Worm (Caenorhabditis elegans) whole organism, L2 larva: ENCODE data around the gene M05D6.3.
A peak's percentile ranks its signal among the peaks of the same experiment; 100 is the strongest.

Source experiments
- C34F6.9 ChIP-seq: fragments of 150-350 bp; optimal IDR thresholded peaks from 2 replicates; lab custom pipeline; 2014; ENCODE audit warnings: missing biosample characterization, missing genetic modification characterization
- F13H6.1 ChIP-seq: sonication (generic microtip); optimal IDR thresholded peaks from 2 replicates; lab custom pipeline; 2016; ENCODE audit warnings: missing genetic modification characterization, missing compliant biosample characterization
- R02D3.7 ChIP-seq: fragments of 150-350 bp; optimal IDR thresholded peaks from 2 replicates; lab custom pipeline; 2014; ENCODE audit warnings: missing biosample characterization, missing genetic modification characterization
- ZK546.5 ChIP-seq: sonication (generic microtip); optimal IDR thresholded peaks from 2 replicates; lab custom pipeline; 2017; ENCODE audit warnings: missing biosample characterization, missing genetic modification characterization
- alr-1 ChIP-seq: fragments of 150-350 bp; optimal IDR thresholded peaks from 2 replicates; lab custom pipeline; 2014; ENCODE audit warnings: missing biosample characterization, missing genetic modification characterization
- aly-2 ChIP-seq: fragments of 150-350 bp; optimal IDR thresholded peaks from 2 replicates; lab custom pipeline; 2014; ENCODE audit warnings: missing biosample characterization, missing genetic modification characterization
- ama-1 ChIP-seq: fragments of 150-350 bp; optimal IDR thresholded peaks from 2 replicates; lab custom pipeline; 2018; ENCODE audit warnings: inconsistent platforms
- blmp-1 ChIP-seq: sonication (generic microtip); optimal IDR thresholded peaks from 2 replicates; lab custom pipeline; 2017; ENCODE audit warnings: missing genetic modification characterization, mild to moderate bottlenecking, missing compliant biosample characterization, antibody characterized with exemption, moderate library complexity; ENCODE audit not compliant: insufficient read depth
- ceh-82 ChIP-seq: fragments of 150-350 bp; optimal IDR thresholded peaks from 2 replicates; lab custom pipeline; 2014; ENCODE audit warnings: missing biosample characterization, missing genetic modification characterization
- crh-2 ChIP-seq: sonication (generic microtip); optimal IDR thresholded peaks from 2 replicates; lab custom pipeline; 2017; ENCODE audit warnings: missing biosample characterization, missing genetic modification characterization
- dmd-4 ChIP-seq: sonication (generic microtip); optimal IDR thresholded peaks from 2 replicates; lab custom pipeline; 2017; ENCODE audit warnings: missing biosample characterization, missing genetic modification characterization
- egl-27 ChIP-seq: sonication (generic microtip); optimal IDR thresholded peaks from 3 replicates; lab custom pipeline; 2017; ENCODE audit warnings: missing biosample characterization, missing genetic modification reagents, missing genetic modification characterization
- elt-1 ChIP-seq: fragments of 150-350 bp; optimal IDR thresholded peaks from 2 replicates; lab custom pipeline; 2014; ENCODE audit warnings: missing biosample characterization, missing genetic modification characterization
- elt-3 ChIP-seq: sonication (generic microtip); optimal IDR thresholded peaks from 2 replicates; lab custom pipeline; 2017; ENCODE audit warnings: missing biosample characterization, missing genetic modification characterization
- fos-1 ChIP-seq: fragments of 150-350 bp; optimal IDR thresholded peaks from 2 replicates; lab custom pipeline; 2014; ENCODE audit warnings: missing biosample characterization, missing genetic modification characterization
- lin-11 ChIP-seq: fragments of 150-350 bp; sonication (generic microtip); optimal IDR thresholded peaks from 2 replicates; lab custom pipeline; 2014; ENCODE audit warnings: missing biosample characterization, missing genetic modification characterization, inconsistent platforms, mixed read lengths
- lin-13 ChIP-seq: fragments of 150-350 bp; optimal IDR thresholded peaks from 2 replicates; lab custom pipeline; 2014; ENCODE audit warnings: missing biosample characterization, missing genetic modification reagents, missing genetic modification characterization
- lin-39 ChIP-seq: fragments of 150-350 bp; optimal IDR thresholded peaks from 2 replicates; lab custom pipeline; 2014; ENCODE audit warnings: missing biosample characterization, missing genetic modification reagents, missing genetic modification characterization
- lsy-2 ChIP-seq, 2 experiments: fragments of 150-350 bp in 1 of 2; sonication (generic microtip) in 1 of 2; optimal IDR thresholded peaks; 2 replicates each; lab custom pipeline; 2014 to 2017; ENCODE audit warnings: missing biosample characterization in 2 of 2, missing genetic modification characterization in 2 of 2
- mab-5 ChIP-seq: fragments of 150-350 bp; optimal IDR thresholded peaks from 2 replicates; lab custom pipeline; 2014; ENCODE audit warnings: missing biosample characterization, missing genetic modification characterization
- mbf-1 ChIP-seq: sonication (generic microtip); optimal IDR thresholded peaks from 2 replicates; lab custom pipeline; 2017; ENCODE audit warnings: missing biosample characterization, missing genetic modification characterization
- nhr-10 ChIP-seq: sonication (generic microtip); optimal IDR thresholded peaks from 2 replicates; lab custom pipeline; 2017; ENCODE audit warnings: missing biosample characterization, missing genetic modification characterization
- nhr-11 ChIP-seq: fragments of 150-350 bp; optimal IDR thresholded peaks from 2 replicates; lab custom pipeline; 2014; ENCODE audit warnings: missing biosample characterization, missing genetic modification characterization
- nhr-129 ChIP-seq: fragments of 150-350 bp; optimal IDR thresholded peaks from 2 replicates; lab custom pipeline; 2014; ENCODE audit warnings: missing biosample characterization, missing genetic modification characterization
- nhr-6 ChIP-seq: fragments of 150-350 bp; optimal IDR thresholded peaks from 2 replicates; lab custom pipeline; 2014; ENCODE audit warnings: missing biosample characterization, missing genetic modification characterization
- nhr-77 ChIP-seq: fragments of 150-350 bp; optimal IDR thresholded peaks from 2 replicates; lab custom pipeline; 2014; ENCODE audit warnings: missing biosample characterization, missing genetic modification characterization
- peb-1 ChIP-seq: fragments of 150-350 bp; optimal IDR thresholded peaks from 2 replicates; lab custom pipeline; 2014; ENCODE audit warnings: missing biosample characterization, missing genetic modification characterization
- sem-4 ChIP-seq: fragments of 150-350 bp; optimal IDR thresholded peaks from 2 replicates; lab custom pipeline; 2014; ENCODE audit warnings: missing biosample characterization, missing genetic modification reagents, missing genetic modification characterization
- skn-1 ChIP-seq: sonication (generic microtip); optimal IDR thresholded peaks from 2 replicates; lab custom pipeline; 2017; ENCODE audit warnings: missing biosample characterization, missing genetic modification characterization
- sma-3 ChIP-seq: sonication (generic microtip); optimal IDR thresholded peaks from 2 replicates; lab custom pipeline; 2016; ENCODE audit warnings: missing genetic modification reagents, missing genetic modification characterization, missing compliant biosample characterization
- snpc-4 ChIP-seq: fragments of 150-350 bp; optimal IDR thresholded peaks from 2 replicates; lab custom pipeline; 2014; ENCODE audit warnings: missing biosample characterization, missing genetic modification characterization
- unc-55 ChIP-seq: fragments of 150-350 bp; sonication (generic microtip); optimal IDR thresholded peaks from 3 replicates; lab custom pipeline; 2014; ENCODE audit warnings: missing biosample characterization, missing genetic modification reagents, missing genetic modification characterization
- unc-62 ChIP-seq: fragments of 150-350 bp; optimal IDR thresholded peaks from 2 replicates; lab custom pipeline; 2014; ENCODE audit warnings: missing biosample characterization, missing genetic modification reagents, missing genetic modification characterization
- ztf-11 ChIP-seq: sonication (generic microtip); optimal IDR thresholded peaks from 2 replicates; lab custom pipeline; 2017; ENCODE audit warnings: missing biosample characterization, missing genetic modification characterization
- ztf-4 ChIP-seq: fragments of 150-350 bp; optimal IDR thresholded peaks from 2 replicates; lab custom pipeline; 2014; ENCODE audit warnings: missing biosample characterization, missing genetic modification characterization

The M05D6.3 gene

ce11 chrII:8464448-8464898 is 11.1 kb upstream of the M05D6.3 start, which contains the start of gene fars-3:
Gene fars-3, plus strand, starts transcription at chrII:8464848.
- TF ChIP-seq peb-1 (tag; lab: Kevin White, UChicago), result no peak
- no peak for TF ChIP-seq aly-2 (tag; lab: Kevin White, UChicago)
- no peak for TF ChIP-seq alr-1 (tag; lab: Kevin White, UChicago)
- TF ChIP-seq unc-62 (GFP tag; lab: Kevin White, UChicago), result no peak
- TF ChIP-seq ama-1, result peak; percentile 26
- TF ChIP-seq nhr-77 (tag; lab: Kevin White, UChicago), result no peak
- no peak for TF ChIP-seq lin-13 (GFP tag; lab: Kevin White, UChicago)
- no peak for TF ChIP-seq ztf-11 (tag; lab: Kevin White, UChicago)
- TF ChIP-seq nhr-10 (tag; lab: Kevin White, UChicago), result no peak
- TF ChIP-seq ztf-4 (tag; lab: Kevin White, UChicago), result no peak
- no peak for TF ChIP-seq mbf-1 (tag; lab: Kevin White, UChicago)
- no peak for TF ChIP-seq blmp-1 (tag; lab: Kevin White, UChicago)
- no peak for TF ChIP-seq elt-3
- TF ChIP-seq lin-39 (tag; lab: Kevin White, UChicago), result no peak
- no peak for TF ChIP-seq nhr-11 (tag; lab: Kevin White, UChicago)
- no peak for TF ChIP-seq unc-55 (GFP tag; lab: Kevin White, UChicago)
- TF ChIP-seq lsy-2 (tag; optimal IDR thresholded peaks at IDR 0.05; lab: Kevin White, UChicago), result peak in 1 of 2 experiments; percentile 49
- no peak for TF ChIP-seq snpc-4 (tag; lab: Kevin White, UChicago)
- TF ChIP-seq skn-1 (tag; lab: Kevin White, UChicago), result no peak
- no peak for TF ChIP-seq fos-1 (tag; lab: Kevin White, UChicago)
- TF ChIP-seq C34F6.9 (tag; lab: Kevin White, UChicago), result peak; percentile 39
- no peak for TF ChIP-seq ZK546.5 (tag; lab: Kevin White, UChicago)
- TF ChIP-seq, all 48 proteins: peak for 3

- TF ChIP-seq dmd-4, result no peak
- TF ChIP-seq sem-4 (tag; lab: Kevin White, UChicago), result no peak
- TF ChIP-seq lin-39 (tag; lab: Kevin White, UChicago), result no peak
- TF ChIP-seq lin-11, result no peak
- no peak for TF ChIP-seq nhr-129 (tag; lab: Kevin White, UChicago)
- no peak for TF ChIP-seq skn-1 (tag; lab: Kevin White, UChicago)
- TF ChIP-seq blmp-1 (tag; lab: Kevin White, UChicago), result no peak
- no peak for TF ChIP-seq sma-3 (GFP tag; lab: Kevin White, UChicago)
- no peak for TF ChIP-seq F13H6.1 (tag; lab: Kevin White, UChicago)
- TF ChIP-seq C34F6.9 (tag; lab: Kevin White, UChicago), result no peak
- no peak for TF ChIP-seq elt-3
- no peak for TF ChIP-seq egl-27 (tag; lab: Kevin White, UChicago)
- no peak for TF ChIP-seq nhr-6 (tag; lab: Kevin White, UChicago)
These were observed 8.7 kb upstream of the M05D6.3 start, which contains the start of gene F22B5.10 for ce11 chrII:8466874-8467273. Gene F22B5.10, plus strand, starts transcription at chrII:8467174.

- TF ChIP-seq ceh-82 (tag; lab: Kevin White, UChicago) (no peak), F13H6.1 (tag; lab: Kevin White, UChicago) (no peak), blmp-1 (tag; lab: Kevin White, UChicago) (no peak), snpc-4 (tag; lab: Kevin White, UChicago) (no peak)
- TF ChIP-seq, all 48 proteins: peak for 0
These were observed 7.8 kb upstream of the M05D6.3 start, which contains the start of gene M05D6.2 for ce11 chrII:8467809-8468208. Gene M05D6.2, plus strand, starts transcription at chrII:8468109.

ce11 chrII:8471139-8471538 is 4.4 kb upstream of the M05D6.3 start, which contains the start of gene M05D6.8:
Gene M05D6.8, minus strand, starts transcription at chrII:8471239.
- TF ChIP-seq elt-1 (tag; lab: Kevin White, UChicago), result no peak
- no peak for TF ChIP-seq peb-1 (tag; lab: Kevin White, UChicago)
- no peak for TF ChIP-seq R02D3.7 (tag; lab: Kevin White, UChicago)
- TF ChIP-seq blmp-1 (tag; lab: Kevin White, UChicago), result no peak
- no peak for TF ChIP-seq nhr-129 (tag; lab: Kevin White, UChicago)
- TF ChIP-seq snpc-4 (tag; lab: Kevin White, UChicago), result no peak
- no peak for TF ChIP-seq nhr-6 (tag; lab: Kevin White, UChicago)
- no peak for TF ChIP-seq mab-5
- TF ChIP-seq lin-11, result no peak
- TF ChIP-seq fos-1 (tag; lab: Kevin White, UChicago), result no peak
- no peak for TF ChIP-seq sma-3 (GFP tag; lab: Kevin White, UChicago)
- TF ChIP-seq egl-27 (tag; lab: Kevin White, UChicago), result no peak
- no peak for TF ChIP-seq ZK546.5 (tag; lab: Kevin White, UChicago)
- no peak for TF ChIP-seq sem-4 (tag; lab: Kevin White, UChicago)
- TF ChIP-seq dmd-4, result no peak
- TF ChIP-seq nhr-11 (tag; lab: Kevin White, UChicago), result no peak
- no peak for TF ChIP-seq crh-2 (tag; lab: Kevin White, UChicago)
- no peak for TF ChIP-seq nhr-10 (tag; lab: Kevin White, UChicago)
